Fruit fly (Drosophila melanogaster) whole organism, embryonic: Measurements from ENCODE around the gene mRpS7.

Source experiments
- CG12104 ChIP-seq: fragments of 200-800 bp; sonication (Bioruptor generic); optimal IDR thresholded peaks from 3 replicates; lab custom pipeline; 2016; ENCODE audit warnings: missing biosample characterization, missing genetic modification characterization
- CG13123 ChIP-seq: fragments of 200-800 bp; sonication (Bioruptor generic); optimal IDR thresholded peaks from 2 replicates; lab custom pipeline; 2016; ENCODE audit warnings: missing biosample characterization, missing genetic modification characterization
- CG1602 ChIP-seq: fragments of 200-800 bp; sonication (Bioruptor generic); optimal IDR thresholded peaks from 3 replicates; lab custom pipeline; 2016; ENCODE audit warnings: missing biosample characterization, missing genetic modification characterization
- CG1603 ChIP-seq: fragments of 200-800 bp; sonication (Bioruptor generic); optimal IDR thresholded peaks from 2 replicates; lab custom pipeline; 2019; ENCODE audit warnings: missing biosample characterization, mild to moderate bottlenecking, missing genetic modification characterization, moderate library complexity
- CG17568 ChIP-seq: fragments of 200-800 bp; sonication (Bioruptor generic); optimal IDR thresholded peaks from 2 replicates; lab custom pipeline; 2018; ENCODE audit warnings: missing biosample characterization, mild to moderate bottlenecking, missing genetic modification characterization, moderate library complexity
- CG17612 ChIP-seq: fragments of 200-800 bp; sonication (Bioruptor generic); IDR thresholded peaks from 2 replicates; pipeline ENCODE4 v1.3.6; 2022; ENCODE audit warnings: missing biosample characterization, missing genetic modification characterization
- CG18619 ChIP-seq: fragments of 200-800 bp; sonication (Bioruptor generic); optimal IDR thresholded peaks from 3 replicates; lab custom pipeline; 2017; ENCODE audit warnings: missing biosample characterization, mild to moderate bottlenecking, missing genetic modification characterization
- CG2875 ChIP-seq: fragments of 200-800 bp; sonication (Bioruptor generic); optimal IDR thresholded peaks from 2 replicates; lab custom pipeline; 2017; ENCODE audit warnings: missing biosample characterization, mild to moderate bottlenecking, missing genetic modification characterization, missing genetic modification reagents
- CG30403 ChIP-seq: fragments of 200-800 bp; sonication (Bioruptor generic); optimal IDR thresholded peaks from 3 replicates; lab custom pipeline; 2016; ENCODE audit warnings: missing biosample characterization, missing genetic modification characterization
- CG30431 ChIP-seq: fragments of 200-800 bp; sonication (Bioruptor generic); optimal IDR thresholded peaks from 2 replicates; lab custom pipeline; 2017; ENCODE audit warnings: missing biosample characterization, missing genetic modification characterization
- CG31441 ChIP-seq: fragments of 200-800 bp; sonication (Bioruptor generic); IDR thresholded peaks from 2 replicates; pipeline ENCODE4 v1.3.6; 2022; ENCODE audit warnings: missing biosample characterization, missing genetic modification characterization
- CG33557 ChIP-seq: fragments of 200-800 bp; sonication (Bioruptor generic); optimal IDR thresholded peaks from 2 replicates; lab custom pipeline; 2019; ENCODE audit warnings: missing biosample characterization, mild to moderate bottlenecking, missing genetic modification characterization, moderate library complexity
- CG4360 ChIP-seq: fragments of 200-800 bp; sonication (Bioruptor generic); IDR thresholded peaks from 2 replicates; pipeline ENCODE4 v1.3.6; 2022; ENCODE audit warnings: missing biosample characterization, missing genetic modification characterization
- CG4424 ChIP-seq: fragments of 200-800 bp; sonication (Bioruptor generic); optimal IDR thresholded peaks from 3 replicates; lab custom pipeline; 2016; ENCODE audit warnings: missing biosample characterization, missing genetic modification characterization
- Dip2 ChIP-seq: fragments of 200-800 bp; sonication (Bioruptor generic); IDR thresholded peaks from 2 replicates; pipeline ENCODE4 v1.3.6; 2022; ENCODE audit warnings: missing biosample characterization, missing genetic modification characterization
- Dp ChIP-seq: fragments of 200-800 bp; sonication (Bioruptor generic); optimal IDR thresholded peaks from 2 replicates; lab custom pipeline; 2018; ENCODE audit warnings: missing biosample characterization, mild to moderate bottlenecking, missing genetic modification characterization, moderate library complexity
- Dref ChIP-seq: fragments of 200-800 bp; sonication (Bioruptor generic); IDR thresholded peaks from 2 replicates; pipeline ENCODE4 v1.3.6; 2022; ENCODE audit warnings: missing biosample characterization, missing genetic modification characterization
- E2f1 ChIP-seq: fragments of 200-800 bp; sonication (Bioruptor generic); IDR thresholded peaks from 2 replicates; pipeline ENCODE4 v1.3.6; 2022; ENCODE audit warnings: missing biosample characterization, missing genetic modification characterization
- ERR ChIP-seq: fragments of 200-800 bp; sonication (Bioruptor generic); optimal IDR thresholded peaks from 2 replicates; lab custom pipeline; 2016; ENCODE audit warnings: missing biosample characterization, missing genetic modification characterization
- Fer2 ChIP-seq: fragments of 200-800 bp; sonication (Bioruptor generic); optimal IDR thresholded peaks from 2 replicates; lab custom pipeline; 2018; ENCODE audit warnings: missing biosample characterization, mild to moderate bottlenecking, missing genetic modification characterization, moderate library complexity
- Hr51 ChIP-seq, 2 experiments: fragments of 200-800 bp; sonication (Bioruptor generic); optimal IDR thresholded peaks; 2 replicates in 1 of 2; 3 replicates in 1 of 2; lab custom pipeline; 2016 to 2018; ENCODE audit warnings: missing biosample characterization in 2 of 2, missing genetic modification characterization in 2 of 2, mild to moderate bottlenecking in 1 of 2, moderate library complexity in 1 of 2
- Hr78 ChIP-seq, 2 experiments: fragments of 200-800 bp in 1 of 2; fragments of >200 bp in 1 of 2; sonication (Bioruptor generic) in 1 of 2; optimal IDR thresholded peaks; 2 replicates each; lab custom pipeline; 2017 to 2019; ENCODE audit warnings: missing biosample characterization in 2 of 2, missing genetic modification characterization in 2 of 2, mild to moderate bottlenecking in 1 of 2, moderate library complexity in 1 of 2
- Lpt ChIP-seq: fragments of >200 bp; optimal IDR thresholded peaks from 2 replicates; lab custom pipeline; 2018; ENCODE audit warnings: missing biosample characterization, missing genetic modification characterization
- Myb ChIP-seq: fragments of 200-800 bp; sonication (Bioruptor generic); optimal IDR thresholded peaks from 2 replicates; lab custom pipeline; 2016; ENCODE audit warnings: missing biosample characterization, missing genetic modification characterization
- Nf-YC ChIP-seq: fragments of 200-800 bp; optimal IDR thresholded peaks from 3 replicates; lab custom pipeline; 2019; ENCODE audit warnings: missing biosample characterization, mild to moderate bottlenecking, missing genetic modification characterization, moderate library complexity
- Rx ChIP-seq: fragments of 200-800 bp; sonication (Bioruptor generic); IDR thresholded peaks from 2 replicates; pipeline ENCODE4 v1.3.6; 2022; ENCODE audit warnings: missing biosample characterization, missing genetic modification characterization
- Spps ChIP-seq: fragments of 200-800 bp; sonication (Bioruptor generic); optimal IDR thresholded peaks from 2 replicates; lab custom pipeline; 2018; ENCODE audit warnings: missing biosample characterization, mild to moderate bottlenecking, missing genetic modification characterization
- Ssrp ChIP-seq: fragments of 200-800 bp; sonication (Bioruptor generic); optimal IDR thresholded peaks from 2 replicates; lab custom pipeline; 2018; ENCODE audit warnings: missing biosample characterization, mild to moderate bottlenecking, missing genetic modification characterization, moderate library complexity
- Vsx1 ChIP-seq: fragments of 200-800 bp; sonication (Bioruptor generic); optimal IDR thresholded peaks from 2 replicates; lab custom pipeline; 2017; ENCODE audit warnings: missing biosample characterization, mild to moderate bottlenecking, missing genetic modification characterization, missing genetic modification reagents
- abd-A ChIP-seq: fragments of 200-800 bp; sonication (Bioruptor generic); optimal IDR thresholded peaks from 3 replicates; lab custom pipeline; 2019; ENCODE audit warnings: missing biosample characterization, mild to moderate bottlenecking, missing genetic modification characterization, moderate library complexity
- bsh ChIP-seq, 2 experiments: fragments of 200-800 bp; sonication (Bioruptor generic); optimal IDR thresholded peaks; 2 replicates each; lab custom pipeline; 2017 to 2018; ENCODE audit warnings: mild to moderate bottlenecking in 2 of 2, missing biosample characterization in 2 of 2, missing genetic modification characterization in 2 of 2, moderate library complexity in 1 of 2
- btn ChIP-seq: fragments of 200-800 bp; sonication (Bioruptor generic); optimal IDR thresholded peaks from 2 replicates; lab custom pipeline; 2016; ENCODE audit warnings: missing biosample characterization, missing genetic modification characterization
- cas ChIP-seq: fragments of 200-800 bp; sonication (Bioruptor generic); IDR thresholded peaks from 2 replicates; pipeline ENCODE4 v1.3.6; 2022; ENCODE audit warnings: missing biosample characterization, missing genetic modification characterization
- chinmo ChIP-seq: fragments of 200-800 bp; sonication (Bioruptor generic); IDR thresholded peaks from 4 replicates; pipeline ENCODE4 v1.3.6; 2022; ENCODE audit warnings: missing biosample characterization, missing genetic modification characterization; ENCODE audit not compliant: partially characterized antibody
- danr ChIP-seq: fragments of 200-800 bp; sonication (Bioruptor generic); IDR thresholded peaks from 2 replicates; pipeline ENCODE4 v1.3.6; 2022; ENCODE audit warnings: missing biosample characterization, missing genetic modification characterization
- dati ChIP-seq: fragments of 200-800 bp; sonication (Bioruptor generic); IDR thresholded peaks from 2 replicates; pipeline ENCODE4 v1.3.6; 2022; ENCODE audit warnings: missing biosample characterization, missing genetic modification characterization
- fd3F ChIP-seq: fragments of 200-800 bp; sonication (Bioruptor generic); optimal IDR thresholded peaks from 2 replicates; lab custom pipeline; 2018; ENCODE audit warnings: missing biosample characterization, mild to moderate bottlenecking, missing genetic modification characterization, moderate library complexity
- gro ChIP-seq: fragments of 200-800 bp; sonication (Bioruptor generic); optimal IDR thresholded peaks from 2 replicates; lab custom pipeline; 2016; ENCODE audit warnings: missing biosample characterization, missing genetic modification characterization
- gsb-n ChIP-seq: fragments of 200-800 bp; sonication (Bioruptor generic); optimal IDR thresholded peaks from 3 replicates; lab custom pipeline; 2018; ENCODE audit warnings: missing biosample characterization, mild to moderate bottlenecking, missing genetic modification characterization
- lab ChIP-seq: fragments of 200-800 bp; sonication (Bioruptor generic); optimal IDR thresholded peaks from 3 replicates; lab custom pipeline; 2017; ENCODE audit warnings: missing biosample characterization, missing genetic modification characterization, mild to moderate bottlenecking, moderate library complexity, missing genetic modification reagents
- onecut ChIP-seq: fragments of 200-800 bp; sonication (Bioruptor generic); IDR thresholded peaks from 2 replicates; pipeline ENCODE4 v1.3.6; 2022; ENCODE audit warnings: missing biosample characterization, missing genetic modification characterization
- pb ChIP-seq: fragments of 200-800 bp; sonication (Bioruptor generic); optimal IDR thresholded peaks from 3 replicates; lab custom pipeline; 2016; ENCODE audit warnings: missing biosample characterization, missing genetic modification characterization
- pzg ChIP-seq: fragments of 200-800 bp; sonication (Bioruptor generic); optimal IDR thresholded peaks from 3 replicates; lab custom pipeline; 2018; ENCODE audit warnings: missing biosample characterization, mild to moderate bottlenecking, missing genetic modification characterization, moderate library complexity
- sc ChIP-seq, 3 experiments: fragments of >200 bp in 2 of 3; fragments of 200-800 bp in 1 of 3; sonication (Bioruptor generic) in 1 of 3; optimal IDR thresholded peaks; 2 replicates in 2 of 3; 3 replicates in 1 of 3; lab custom pipeline; 2017; ENCODE audit warnings: mild to moderate bottlenecking in 1 of 3, missing biosample characterization in 1 of 3, missing genetic modification characterization in 1 of 3, missing genetic modification reagents in 1 of 3
- seq ChIP-seq: fragments of 200-800 bp; sonication (Bioruptor generic); IDR thresholded peaks from 2 replicates; pipeline ENCODE4 v1.3.6; 2022; ENCODE audit warnings: missing biosample characterization, missing genetic modification characterization
- sim ChIP-seq: fragments of 200-800 bp; sonication (Bioruptor generic); IDR thresholded peaks from 2 replicates; pipeline ENCODE4 v1.3.6; 2022; ENCODE audit warnings: missing biosample characterization, missing genetic modification characterization
- ttk ChIP-seq: fragments of 200-800 bp; sonication (Bioruptor generic); IDR thresholded peaks from 2 replicates; pipeline ENCODE4 v2.1.2; 2022; ENCODE audit warnings: missing biosample characterization, missing genetic modification characterization
- wor ChIP-seq: fragments of 200-800 bp; sonication (Bioruptor generic); IDR thresholded peaks from 2 replicates; pipeline ENCODE4 v1.3.6; 2022; ENCODE audit warnings: missing biosample characterization, missing genetic modification characterization
- zfh1 ChIP-seq: fragments of 200-800 bp; sonication (Bioruptor generic); IDR thresholded peaks from 3 replicates; pipeline ENCODE4 v1.3.6; 2022; ENCODE audit warnings: missing biosample characterization, missing genetic modification characterization

The mRpS7 gene

dm6 chr2L:10386208-10386805 lies at the start of gene mRpS7, which contains the start of gene Cdk1 (continued):
- TF ChIP-seq CG4360 (GFP tag; lab: Robert Waterston, UW) (no peak), dati (GFP tag; lab: Robert Waterston, UW) (peak; percentile 16; the same call in 1 of the 2 replicates), CG30431 (GFP tag; lab: Kevin White, UChicago) (peak; percentile 26), CG30403 (GFP tag; lab: Kevin White, UChicago) (peak; percentile 83), CG17568 (GFP tag; lab: Kevin White, UChicago) (no peak), Vsx1 (GFP tag; lab: Kevin White, UChicago) (peak; percentile 47), cas (GFP tag; lab: Robert Waterston, UW) (no peak), zfh1 (GFP tag; lab: Robert Waterston, UW) (peak; percentile 73), CG33557 (GFP tag; lab: Kevin White, UChicago) (peak; percentile 40), Lpt (GFP tag; lab: Kevin White, UChicago) (no peak), CG2875 (GFP tag; lab: Kevin White, UChicago) (peak; percentile 27), abd-A (tag; lab: Kevin White, UChicago) (no peak), sc (optimal IDR thresholded peaks at IDR 0.05; lab: Kevin White, UChicago) (no peak), sc (GFP tag; optimal IDR thresholded peaks at IDR 0.05; lab: Kevin White, UChicago) (peak; percentile 36), wor (GFP tag; lab: Robert Waterston, UW) (peak; percentile 56; the same call in 1 of the 2 replicates), onecut (GFP tag; lab: Robert Waterston, UW) (0 out of 2 replicates have a peak, but pooled peaks have one; percentile 12), CG17612 (GFP tag; lab: Robert Waterston, UW) (no peak), fd3F (GFP tag; lab: Kevin White, UChicago) (peak; percentile 66), CG13123 (GFP tag; lab: Kevin White, UChicago) (peak; percentile 46), sim (GFP tag; lab: Robert Waterston, UW) (no peak), lab (GFP tag; lab: Kevin White, UChicago) (no peak), E2f1 (peak; percentile 56), CG4424 (peak; percentile 70), gsb-n (peak; percentile 76), Spps (tag; lab: Kevin White, UChicago) (peak; percentile 66), Rx (GFP tag; lab: Robert Waterston, UW) (no peak), Hr51 (GFP tag; optimal IDR thresholded peaks at IDR 0.05; lab: Kevin White, UChicago) (peak; percentile 4 to 81), Ssrp (peak; percentile 75), CG12104 (peak; percentile 63), Myb (GFP tag; lab: Kevin White, UChicago) (peak; percentile 40), CG1602 (GFP tag; lab: Kevin White, UChicago) (peak; percentile 70), danr (GFP tag; lab: Robert Waterston, UW) (no peak), ttk (GFP tag; lab: Robert Waterston, UW) (peak; percentile 63; the same call in 1 of the 2 replicates), Hr78 (GFP tag; optimal IDR thresholded peaks at IDR 0.05; lab: Kevin White, UChicago) (no peak), btn (GFP tag; lab: Kevin White, UChicago) (no peak), bsh (GFP tag; optimal IDR thresholded peaks at IDR 0.05; lab: Kevin White, UChicago) (peak in 1 of 2 experiments; percentile 75), Dref (GFP tag; lab: Robert Waterston, UW) (no peak), Dp (GFP tag; lab: Kevin White, UChicago) (peak; percentile 74), Fer2 (tag; lab: Kevin White, UChicago) (peak; percentile 7), chinmo (GFP tag; lab: Robert Waterston, UW) (no peak), Nf-YC (tag; lab: Kevin White, UChicago) (peak; percentile 59), pb (GFP tag; lab: Kevin White, UChicago) (no peak), gro (GFP tag; lab: Kevin White, UChicago) (no peak), pzg (GFP tag; lab: Kevin White, UChicago) (peak; percentile 47), ERR (no peak), CG31441 (GFP tag; lab: Robert Waterston, UW) (peak; percentile 85), CG18619 (peak; percentile 72), Dip2 (no peak), seq (no peak), CG1603 (tag; lab: Kevin White, UChicago) (peak; percentile 98)
